Worm (Caenorhabditis elegans) whole organism, mixed stage, embryonic: ENCODE results near the gene Y62E10A.23.

Experiments used
- blmp-1 ChIP-seq: fragments of 150-350 bp; optimal IDR thresholded peaks from 2 replicates; lab custom pipeline; 2014; ENCODE audit warnings: missing biosample characterization, missing genetic modification characterization
- ceh-39 ChIP-seq: fragments of 150-350 bp; optimal IDR thresholded peaks from 2 replicates; lab custom pipeline; 2014; ENCODE audit warnings: missing biosample characterization, missing genetic modification characterization
- elt-3 ChIP-seq: fragments of 150-350 bp; optimal IDR thresholded peaks from 2 replicates; lab custom pipeline; 2014; ENCODE audit warnings: missing biosample characterization, missing genetic modification characterization
- nhr-76 ChIP-seq: sonication (generic microtip); optimal IDR thresholded peaks from 2 replicates; lab custom pipeline; 2017; ENCODE audit warnings: missing biosample characterization, missing genetic modification characterization
- snpc-4 ChIP-seq: fragments of 150-350 bp; optimal IDR thresholded peaks from 2 replicates; lab custom pipeline; 2014; ENCODE audit warnings: missing biosample characterization, missing genetic modification characterization
- unc-62 ChIP-seq: fragments of 150-350 bp; optimal IDR thresholded peaks from 2 replicates; lab custom pipeline; 2014; ENCODE audit warnings: missing biosample characterization, missing genetic modification reagents, missing genetic modification characterization

DNA sequence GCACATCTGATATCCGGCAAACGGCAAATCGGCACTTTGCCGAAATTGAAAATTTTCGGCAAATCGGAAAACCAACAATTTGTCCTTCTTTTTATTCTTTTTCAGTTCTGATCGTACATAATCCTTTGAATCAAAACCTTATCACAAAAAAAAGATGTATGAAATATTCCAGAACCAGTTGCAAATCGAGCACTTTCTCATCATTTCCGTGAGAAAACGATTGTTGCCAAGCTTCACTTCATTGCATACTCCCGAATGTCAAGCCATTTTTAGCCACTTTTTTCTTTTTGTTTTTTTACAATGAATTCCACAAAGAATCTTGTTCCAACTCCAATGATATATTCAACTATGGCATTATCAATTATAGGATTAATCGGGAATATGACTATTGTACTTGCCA, 21.3 kb upstream of the Y62E10A.23 start, which contains the start of gene srsx-25:
- TF ChIP-seq elt-3 (tag; lab: Kevin White, UChicago) (no peak), snpc-4 (tag; lab: Kevin White, UChicago) (no peak), unc-62 (GFP tag; lab: Kevin White, UChicago) (no peak), ceh-39 (no peak), nhr-76 (tag; lab: Kevin White, UChicago) (no peak), blmp-1 (no peak)
